Fruit fly (Drosophila melanogaster) whole organism, prepupa: ENCODE results near the gene CG46439.

Source experiments
- CG10669 ChIP-seq: fragments of 200-800 bp; sonication (Bioruptor generic); optimal IDR thresholded peaks from 3 replicates; lab custom pipeline; 2018; ENCODE audit warnings: missing biosample characterization, mild to moderate bottlenecking, missing genetic modification characterization, moderate library complexity
- CG11294 ChIP-seq: fragments of 200-800 bp; sonication (Bioruptor generic); IDR thresholded peaks from 2 replicates; pipeline ENCODE4 v1.3.6; 2022; ENCODE audit warnings: missing biosample characterization, missing genetic modification characterization
- CG16779 ChIP-seq: fragments of 200-800 bp; sonication (Bioruptor generic); optimal IDR thresholded peaks from 3 replicates; lab custom pipeline; 2017; ENCODE audit warnings: missing biosample characterization, mild to moderate bottlenecking, missing genetic modification characterization
- CG6808 ChIP-seq: fragments of 200-800 bp; sonication (Bioruptor generic); optimal IDR thresholded peaks from 3 replicates; lab custom pipeline; 2017; ENCODE audit warnings: missing biosample characterization, missing genetic modification characterization, mild to moderate bottlenecking, moderate library complexity, missing genetic modification reagents
- CG7368 ChIP-seq: fragments of 200-800 bp; sonication (Bioruptor generic); optimal IDR thresholded peaks from 3 replicates; lab custom pipeline; 2016; ENCODE audit warnings: missing biosample characterization, missing genetic modification characterization
- CG8119 ChIP-seq: fragments of 200-800 bp; sonication (Bioruptor generic); IDR thresholded peaks from 3 replicates; pipeline ENCODE4 v1.3.6; 2022; ENCODE audit warnings: missing biosample characterization, missing genetic modification characterization
- CG8632 ChIP-seq: fragments of 200-800 bp; sonication (Bioruptor generic); optimal IDR thresholded peaks from 3 replicates; lab custom pipeline; 2016; ENCODE audit warnings: missing biosample characterization, missing genetic modification characterization
- CG9139 ChIP-seq: fragments of 200-800 bp; sonication (Bioruptor generic); optimal IDR thresholded peaks from 3 replicates; lab custom pipeline; 2017; ENCODE audit warnings: missing biosample characterization, mild to moderate bottlenecking, missing genetic modification characterization
- Hr38 ChIP-seq: sonication (Bioruptor generic); optimal IDR thresholded peaks from 2 replicates; lab custom pipeline; 2016; ENCODE audit warnings: missing biosample characterization, missing genetic modification characterization
- OdsH ChIP-seq: fragments of 200-800 bp; sonication (Bioruptor generic); optimal IDR thresholded peaks from 3 replicates; lab custom pipeline; 2016; ENCODE audit warnings: missing biosample characterization, missing genetic modification characterization
- Sox15 ChIP-seq: fragments of 200-800 bp; sonication (Bioruptor generic); optimal IDR thresholded peaks from 3 replicates; lab custom pipeline; 2016; ENCODE audit warnings: missing biosample characterization, missing genetic modification characterization
- esn ChIP-seq: fragments of 200-800 bp; sonication (Bioruptor generic); optimal IDR thresholded peaks from 2 replicates; lab custom pipeline; 2016; ENCODE audit warnings: missing biosample characterization, mild to moderate bottlenecking, missing genetic modification characterization, moderate library complexity
- net ChIP-seq: fragments of 200-800 bp; sonication (Bioruptor generic); optimal IDR thresholded peaks from 3 replicates; lab custom pipeline; 2016; ENCODE audit warnings: missing biosample characterization, missing genetic modification characterization
- ss ChIP-seq, 2 experiments: fragments of 200-800 bp; sonication (Bioruptor generic); optimal IDR thresholded peaks; 2 replicates in 1 of 2; 3 replicates in 1 of 2; lab custom pipeline; 2017 to 2018; ENCODE audit warnings: mild to moderate bottlenecking in 2 of 2, missing biosample characterization in 2 of 2, missing genetic modification characterization in 2 of 2, moderate library complexity in 1 of 2

- no peak; the same call in 1 of the 2 replicates for TF ChIP-seq CG11294 (GFP tag; lab: Robert Waterston, UW)
- no peak for TF ChIP-seq ss (GFP tag; optimal IDR thresholded peaks at IDR 0.05; lab: Kevin White, UChicago)
- peak; percentile 50 for TF ChIP-seq OdsH (GFP tag; lab: Kevin White, UChicago)
- peak; percentile 31 for TF ChIP-seq CG7368
- TF ChIP-seq esn (GFP tag; lab: Kevin White, UChicago), result peak; percentile 75
- no peak for TF ChIP-seq CG6808 (GFP tag; lab: Kevin White, UChicago)
- no peak for TF ChIP-seq CG16779 (tag; lab: Kevin White, UChicago)
- TF ChIP-seq Hr38, result no peak
- no peak for TF ChIP-seq CG8632 (GFP tag; lab: Kevin White, UChicago)
- TF ChIP-seq Sox15 (GFP tag; lab: Kevin White, UChicago), result peak; percentile 2
- peak; percentile 37 for TF ChIP-seq CG10669 (GFP tag; lab: Kevin White, UChicago)
- TF ChIP-seq CG9139, result no peak
- TF ChIP-seq CG8119 (GFP tag; lab: Robert Waterston, UW), result no peak
- peak; percentile 46 for TF ChIP-seq net
These were observed 48.2 kb downstream of the CG46439 start for dm6 chr3L:11047877-11048276.
